Worm (Caenorhabditis elegans) whole organism, L2 larva: ENCODE measurements around the gene haly-1.

Experiments
- C34F6.9 ChIP-seq: fragments of 150-350 bp; optimal IDR thresholded peaks from 2 replicates; lab custom pipeline; 2014; ENCODE audit warnings: missing biosample characterization, missing genetic modification characterization
- F13H6.1 ChIP-seq: sonication (generic microtip); optimal IDR thresholded peaks from 2 replicates; lab custom pipeline; 2016; ENCODE audit warnings: missing genetic modification characterization, missing compliant biosample characterization
- R02D3.7 ChIP-seq: fragments of 150-350 bp; optimal IDR thresholded peaks from 2 replicates; lab custom pipeline; 2014; ENCODE audit warnings: missing biosample characterization, missing genetic modification characterization
- Y55F3AM.14 ChIP-seq: fragments of 200-800 bp; sonication (Bioruptor generic); optimal IDR thresholded peaks from 2 replicates; lab custom pipeline; 2018; ENCODE audit warnings: mild to moderate bottlenecking, missing genetic modification characterization, missing compliant biosample characterization
- alr-1 ChIP-seq: fragments of 150-350 bp; optimal IDR thresholded peaks from 2 replicates; lab custom pipeline; 2014; ENCODE audit warnings: missing biosample characterization, missing genetic modification characterization
- aly-2 ChIP-seq: fragments of 150-350 bp; optimal IDR thresholded peaks from 2 replicates; lab custom pipeline; 2014; ENCODE audit warnings: missing biosample characterization, missing genetic modification characterization
- ceh-16 ChIP-seq: fragments of 150-350 bp; optimal IDR thresholded peaks from 2 replicates; lab custom pipeline; 2014; ENCODE audit warnings: missing biosample characterization, missing genetic modification characterization
- ceh-82 ChIP-seq: fragments of 150-350 bp; optimal IDR thresholded peaks from 2 replicates; lab custom pipeline; 2014; ENCODE audit warnings: missing biosample characterization, missing genetic modification characterization
- crh-2 ChIP-seq: sonication (generic microtip); optimal IDR thresholded peaks from 2 replicates; lab custom pipeline; 2017; ENCODE audit warnings: missing biosample characterization, missing genetic modification characterization
- dmd-4 ChIP-seq: sonication (generic microtip); optimal IDR thresholded peaks from 2 replicates; lab custom pipeline; 2017; ENCODE audit warnings: missing biosample characterization, missing genetic modification characterization
- egl-27 ChIP-seq: sonication (generic microtip); optimal IDR thresholded peaks from 3 replicates; lab custom pipeline; 2017; ENCODE audit warnings: missing biosample characterization, missing genetic modification reagents, missing genetic modification characterization
- elt-3 ChIP-seq: sonication (generic microtip); optimal IDR thresholded peaks from 2 replicates; lab custom pipeline; 2017; ENCODE audit warnings: missing biosample characterization, missing genetic modification characterization
- fos-1 ChIP-seq: fragments of 150-350 bp; optimal IDR thresholded peaks from 2 replicates; lab custom pipeline; 2014; ENCODE audit warnings: missing biosample characterization, missing genetic modification characterization
- gmeb-1 ChIP-seq: fragments of 150-350 bp; optimal IDR thresholded peaks from 2 replicates; lab custom pipeline; 2014; ENCODE audit warnings: missing biosample characterization, missing genetic modification characterization
- lin-11 ChIP-seq: fragments of 150-350 bp; sonication (generic microtip); optimal IDR thresholded peaks from 2 replicates; lab custom pipeline; 2014; ENCODE audit warnings: missing biosample characterization, missing genetic modification characterization, inconsistent platforms, mixed read lengths
- lin-13 ChIP-seq: fragments of 150-350 bp; optimal IDR thresholded peaks from 2 replicates; lab custom pipeline; 2014; ENCODE audit warnings: missing biosample characterization, missing genetic modification reagents, missing genetic modification characterization
- lin-39 ChIP-seq: fragments of 150-350 bp; optimal IDR thresholded peaks from 2 replicates; lab custom pipeline; 2014; ENCODE audit warnings: missing biosample characterization, missing genetic modification reagents, missing genetic modification characterization
- lsy-2 ChIP-seq, 2 experiments: fragments of 150-350 bp in 1 of 2; sonication (generic microtip) in 1 of 2; optimal IDR thresholded peaks; 2 replicates each; lab custom pipeline; 2014 to 2017; ENCODE audit warnings: missing biosample characterization in 2 of 2, missing genetic modification characterization in 2 of 2
- nhr-10 ChIP-seq: sonication (generic microtip); optimal IDR thresholded peaks from 2 replicates; lab custom pipeline; 2017; ENCODE audit warnings: missing biosample characterization, missing genetic modification characterization
- nhr-11 ChIP-seq: fragments of 150-350 bp; optimal IDR thresholded peaks from 2 replicates; lab custom pipeline; 2014; ENCODE audit warnings: missing biosample characterization, missing genetic modification characterization
- nhr-129 ChIP-seq: fragments of 150-350 bp; optimal IDR thresholded peaks from 2 replicates; lab custom pipeline; 2014; ENCODE audit warnings: missing biosample characterization, missing genetic modification characterization
- nhr-21 ChIP-seq: fragments of 150-350 bp; optimal IDR thresholded peaks from 2 replicates; lab custom pipeline; 2014; ENCODE audit warnings: missing biosample characterization, missing genetic modification characterization
- nhr-237 ChIP-seq: fragments of 150-350 bp; optimal IDR thresholded peaks from 2 replicates; lab custom pipeline; 2014; ENCODE audit warnings: missing biosample characterization, missing genetic modification characterization
- nhr-25 ChIP-seq: fragments of 150-350 bp; sonication (generic microtip); optimal IDR thresholded peaks from 3 replicates; lab custom pipeline; 2014; ENCODE audit warnings: missing biosample characterization, missing genetic modification characterization
- nhr-6 ChIP-seq: fragments of 150-350 bp; optimal IDR thresholded peaks from 2 replicates; lab custom pipeline; 2014; ENCODE audit warnings: missing biosample characterization, missing genetic modification characterization
- nhr-77 ChIP-seq: fragments of 150-350 bp; optimal IDR thresholded peaks from 2 replicates; lab custom pipeline; 2014; ENCODE audit warnings: missing biosample characterization, missing genetic modification characterization
- sem-4 ChIP-seq: fragments of 150-350 bp; optimal IDR thresholded peaks from 2 replicates; lab custom pipeline; 2014; ENCODE audit warnings: missing biosample characterization, missing genetic modification reagents, missing genetic modification characterization
- skn-1 ChIP-seq: sonication (generic microtip); optimal IDR thresholded peaks from 2 replicates; lab custom pipeline; 2017; ENCODE audit warnings: missing biosample characterization, missing genetic modification characterization
- sma-3 ChIP-seq: sonication (generic microtip); optimal IDR thresholded peaks from 2 replicates; lab custom pipeline; 2016; ENCODE audit warnings: missing genetic modification reagents, missing genetic modification characterization, missing compliant biosample characterization
- sma-9 ChIP-seq, 2 experiments: fragments of 150-350 bp in 1 of 2; sonication (generic microtip) in 1 of 2; optimal IDR thresholded peaks; 2 replicates each; lab custom pipeline; 2014 to 2016; ENCODE audit warnings: missing genetic modification characterization in 2 of 2, mild to moderate bottlenecking in 1 of 2, missing biosample characterization in 1 of 2, missing compliant biosample characterization in 1 of 2, missing genetic modification reagents in 1 of 2, moderate library complexity in 1 of 2
- snpc-4 ChIP-seq: fragments of 150-350 bp; optimal IDR thresholded peaks from 2 replicates; lab custom pipeline; 2014; ENCODE audit warnings: missing biosample characterization, missing genetic modification characterization
- unc-39 ChIP-seq: fragments of 150-350 bp; optimal IDR thresholded peaks from 2 replicates; lab custom pipeline; 2014; ENCODE audit warnings: missing biosample characterization, missing genetic modification characterization
- unc-62 ChIP-seq: fragments of 150-350 bp; optimal IDR thresholded peaks from 2 replicates; lab custom pipeline; 2014; ENCODE audit warnings: missing biosample characterization, missing genetic modification reagents, missing genetic modification characterization
- zag-1 ChIP-seq: fragments of 150-350 bp; optimal IDR thresholded peaks from 2 replicates; lab custom pipeline; 2014; ENCODE audit warnings: missing biosample characterization, missing genetic modification characterization
- ztf-1 ChIP-seq: fragments of 200-800 bp; sonication (Bioruptor generic); conservative IDR thresholded peaks from 2 replicates; pipeline ENCODE4 v1.3.6; 2022; ENCODE audit warnings: missing genetic modification characterization, missing compliant biosample characterization
- ztf-11 ChIP-seq: sonication (generic microtip); optimal IDR thresholded peaks from 2 replicates; lab custom pipeline; 2017; ENCODE audit warnings: missing biosample characterization, missing genetic modification characterization
- ztf-4 ChIP-seq: fragments of 150-350 bp; optimal IDR thresholded peaks from 2 replicates; lab custom pipeline; 2014; ENCODE audit warnings: missing biosample characterization, missing genetic modification characterization

The haly-1 gene

ce11 chrX:10900952-10901351, 4.6 kb upstream of the haly-1 start (continued):
- TF ChIP-seq egl-27 (peak; percentile 41), ztf-11 (no peak), lsy-2 (tag; optimal IDR thresholded peaks at IDR 0.05; lab: Kevin White, UChicago) (peak; percentile 18 to 66), ceh-16 (tag; lab: Kevin White, UChicago) (no peak), Y55F3AM.14 (GFP tag; lab: Kevin White, UChicago) (no peak), nhr-25 (tag; lab: Kevin White, UChicago) (peak; percentile 9), snpc-4 (tag; lab: Kevin White, UChicago) (peak; percentile 36), lin-39 (tag; lab: Kevin White, UChicago) (no peak), nhr-237 (tag; lab: Kevin White, UChicago) (no peak), skn-1 (tag; lab: Kevin White, UChicago) (no peak), aly-2 (tag; lab: Kevin White, UChicago) (no peak), sma-9 (GFP tag; optimal IDR thresholded peaks at IDR 0.05; lab: Kevin White, UChicago) (peak; percentile 88), sma-9 (tag; optimal IDR thresholded peaks at IDR 0.05; lab: Kevin White, UChicago) (no peak)

- no peak for TF ChIP-seq unc-39
- TF ChIP-seq crh-2: no peak
- TF ChIP-seq dmd-4: no peak
- TF ChIP-seq nhr-10: no peak
- no peak for TF ChIP-seq lin-39 (tag; lab: Kevin White, UChicago)
- TF ChIP-seq ceh-16 (tag; lab: Kevin White, UChicago): no peak
- peak; percentile 45 for TF ChIP-seq sma-9 (GFP tag; optimal IDR thresholded peaks at IDR 0.05; lab: Kevin White, UChicago)
- no peak for TF ChIP-seq sma-9 (tag; optimal IDR thresholded peaks at IDR 0.05; lab: Kevin White, UChicago)
- no peak for TF ChIP-seq alr-1 (tag; lab: Kevin White, UChicago)
- TF ChIP-seq C34F6.9 (tag; lab: Kevin White, UChicago): peak; percentile 35
- TF ChIP-seq Y55F3AM.14 (GFP tag; lab: Kevin White, UChicago): no peak
- peak; percentile 3 for TF ChIP-seq sem-4
- peak; percentile 72 for TF ChIP-seq nhr-129 (tag; lab: Kevin White, UChicago)
- no peak for TF ChIP-seq nhr-21 (tag; lab: Kevin White, UChicago)
- no peak for TF ChIP-seq nhr-6 (tag; lab: Kevin White, UChicago)
- peak; percentile 37 for TF ChIP-seq lin-11
- no peak for TF ChIP-seq unc-62 (GFP tag; lab: Kevin White, UChicago)
- TF ChIP-seq lin-13 (GFP tag; lab: Kevin White, UChicago): peak; percentile 4
- TF ChIP-seq fos-1 (tag; lab: Kevin White, UChicago): peak; percentile 53
- TF ChIP-seq ceh-82: no peak
- TF ChIP-seq elt-3 (tag; lab: Kevin White, UChicago): no peak
- TF ChIP-seq nhr-25 (tag; lab: Kevin White, UChicago): peak; percentile 38
- no peak for TF ChIP-seq zag-1 (tag; lab: Kevin White, UChicago)
- TF ChIP-seq sma-3: peak; percentile 19
- TF ChIP-seq lsy-2 (tag; optimal IDR thresholded peaks at IDR 0.05; lab: Kevin White, UChicago): peak in 1 of 2 experiments; percentile 47
- TF ChIP-seq F13H6.1 (tag; lab: Kevin White, UChicago): peak; percentile 45
- TF ChIP-seq, all 48 proteins: peak for 11
These were observed 3.8 kb upstream of the haly-1 start, which contains the start of gene suca-1 for ce11 chrX:10900079-10900724. suca-1 (minus strand) TSS chrX:10900114.

ce11 chrX:10891890-10892289, 4.5 kb downstream of the haly-1 start, which contains the start of gene F47B10.3:
F47B10.3 (plus strand) TSS chrX:10892190.
- no peak for TF ChIP-seq ztf-4 (tag; lab: Kevin White, UChicago)
- TF ChIP-seq nhr-6 (tag; lab: Kevin White, UChicago): no peak
- no peak for TF ChIP-seq nhr-77
- no peak for TF ChIP-seq crh-2
- TF ChIP-seq ztf-1 (GFP tag; lab: Robert Waterston, UW): no peak
- no peak for TF ChIP-seq nhr-21 (tag; lab: Kevin White, UChicago)
- no peak for TF ChIP-seq nhr-237 (tag; lab: Kevin White, UChicago)
- TF ChIP-seq aly-2 (tag; lab: Kevin White, UChicago): no peak
- TF ChIP-seq alr-1 (tag; lab: Kevin White, UChicago): no peak
- TF ChIP-seq unc-62 (GFP tag; lab: Kevin White, UChicago): no peak
- TF ChIP-seq fos-1 (tag; lab: Kevin White, UChicago): no peak
- no peak for TF ChIP-seq zag-1 (tag; lab: Kevin White, UChicago)
- no peak for TF ChIP-seq nhr-11
- TF ChIP-seq R02D3.7 (tag; lab: Kevin White, UChicago): no peak
- no peak for TF ChIP-seq lsy-2 (tag; optimal IDR thresholded peaks at IDR 0.05; lab: Kevin White, UChicago)
- no peak for TF ChIP-seq gmeb-1
- TF ChIP-seq nhr-25 (tag; lab: Kevin White, UChicago): no peak
